Worm (Caenorhabditis elegans) whole organism, L1 larva: Measurements from ENCODE around the gene ndx-3.

Experiments used
- C16A3.4 ChIP-seq: fragments of 150-350 bp; optimal IDR thresholded peaks from 2 replicates; lab custom pipeline; 2014; ENCODE audit warnings: missing biosample characterization, missing genetic modification characterization
- C34B4.2 ChIP-seq: sonication (generic microtip); optimal IDR thresholded peaks from 2 replicates; lab custom pipeline; 2017; ENCODE audit warnings: mild to moderate bottlenecking, missing genetic modification characterization, missing compliant biosample characterization
- Y116A8C.19 ChIP-seq: sonication (generic microtip); optimal IDR thresholded peaks from 2 replicates; lab custom pipeline; 2016; ENCODE audit warnings: missing compliant biosample characterization, missing genetic modification characterization, borderline replicate concordance
- aly-2 ChIP-seq: fragments of 150-350 bp; optimal IDR thresholded peaks from 2 replicates; lab custom pipeline; 2014; ENCODE audit warnings: missing biosample characterization, missing genetic modification characterization
- ama-1 ChIP-seq: fragments of 150-350 bp; optimal IDR thresholded peaks from 2 replicates; lab custom pipeline; 2014
- ceh-63 ChIP-seq: fragments of 200-800 bp; sonication (Bioruptor generic); optimal IDR thresholded peaks from 2 replicates; lab custom pipeline; 2018; ENCODE audit warnings: mild to moderate bottlenecking, missing genetic modification characterization, missing compliant biosample characterization
- ceh-8 ChIP-seq: fragments of 200-800 bp; sonication (Bioruptor generic); optimal IDR thresholded peaks from 2 replicates; lab custom pipeline; 2018; ENCODE audit warnings: mild to moderate bottlenecking, missing genetic modification characterization, moderate library complexity, missing compliant biosample characterization
- ceh-88 ChIP-seq: fragments of 200-800 bp; sonication (Bioruptor generic); IDR thresholded peaks from 2 replicates; pipeline ENCODE4 v1.3.6; 2022; ENCODE audit warnings: missing genetic modification characterization, missing compliant biosample characterization
- ces-1 ChIP-seq: fragments of 150-350 bp; optimal IDR thresholded peaks from 2 replicates; lab custom pipeline; 2014; ENCODE audit warnings: missing biosample characterization, missing genetic modification reagents, missing genetic modification characterization
- dpl-1 ChIP-seq, 3 experiments: fragments of 150-350 bp in 2 of 3; sonication (generic microtip) in 1 of 3; optimal IDR thresholded peaks; 2 replicates each; lab custom pipeline; 2014 to 2017; ENCODE audit warnings: missing biosample characterization in 3 of 3, missing genetic modification characterization in 3 of 3, missing genetic modification reagents in 3 of 3
- dsc-1 ChIP-seq: sonication (generic microtip); optimal IDR thresholded peaks from 2 replicates; lab custom pipeline; 2016; ENCODE audit warnings: mild to moderate bottlenecking, missing genetic modification characterization, missing compliant biosample characterization
- efl-1 ChIP-seq, 4 experiments: fragments of 150-350 bp; optimal IDR thresholded peaks in 3 of 4; peaks in 1 of 4; 1 replicate in 1 of 4; 2 replicates in 3 of 4; lab custom pipeline; 2014; ENCODE audit warnings: missing biosample characterization in 2 of 4, missing genetic modification characterization in 2 of 4, missing genetic modification reagents in 2 of 4
- egl-13 ChIP-seq: sonication (generic microtip); optimal IDR thresholded peaks from 2 replicates; lab custom pipeline; 2016; ENCODE audit warnings: missing genotype, missing genetic modification reagents, missing genetic modification characterization, missing compliant biosample characterization
- egl-27 ChIP-seq, 2 experiments: fragments of 150-350 bp in 1 of 2; sonication (generic microtip); optimal IDR thresholded peaks; 3 replicates each; lab custom pipeline; 2017 to 2018; ENCODE audit warnings: missing biosample characterization in 2 of 2, missing genetic modification characterization in 2 of 2, missing genetic modification reagents in 2 of 2
- elt-3 ChIP-seq, 6 experiments: fragments of 150-350 bp in 1 of 6; sonication (generic microtip); optimal IDR thresholded peaks; 2 replicates each; lab custom pipeline; 2017 to 2018; ENCODE audit warnings: missing biosample characterization in 6 of 6, missing genetic modification characterization in 6 of 6, inconsistent platforms in 1 of 6
- ets-5 ChIP-seq: fragments of 200-800 bp; sonication (Bioruptor generic); IDR thresholded peaks from 2 replicates; pipeline ENCODE4 v1.3.6; 2022; ENCODE audit warnings: missing genetic modification characterization, missing compliant biosample characterization
- fkh-10 ChIP-seq: sonication (generic microtip); optimal IDR thresholded peaks from 2 replicates; lab custom pipeline; 2017; ENCODE audit warnings: missing biosample characterization, missing genetic modification reagents, missing genetic modification characterization
- fkh-4 ChIP-seq: sonication (generic microtip); optimal IDR thresholded peaks from 2 replicates; lab custom pipeline; 2016; ENCODE audit warnings: missing compliant biosample characterization, missing genetic modification characterization, borderline replicate concordance
- fkh-8 ChIP-seq: sonication (generic microtip); optimal IDR thresholded peaks from 2 replicates; lab custom pipeline; 2016; ENCODE audit warnings: mild to moderate bottlenecking, missing genetic modification characterization, missing compliant biosample characterization
- grh-1 ChIP-seq: fragments of 200-800 bp; sonication (Bioruptor generic); IDR thresholded peaks from 2 replicates; pipeline ENCODE4 v1.3.6; 2022; ENCODE audit warnings: missing genetic modification reagents, missing genetic modification characterization, missing compliant biosample characterization
- hlh-17 ChIP-seq: fragments of 200-800 bp; sonication (Bioruptor generic); optimal IDR thresholded peaks from 2 replicates; lab custom pipeline; 2018; ENCODE audit warnings: missing genetic modification characterization, mild to moderate bottlenecking, missing compliant biosample characterization, moderate library complexity, borderline replicate concordance
- hlh-4 ChIP-seq: sonication (generic microtip); optimal IDR thresholded peaks from 2 replicates; lab custom pipeline; 2016; ENCODE audit warnings: mild to moderate bottlenecking, missing genetic modification characterization, missing compliant biosample characterization
- hpl-2 ChIP-seq: fragments of 150-350 bp; optimal IDR thresholded peaks from 2 replicates; lab custom pipeline; 2014; ENCODE audit warnings: missing biosample characterization, missing genetic modification reagents, missing genetic modification characterization
- isw-1 ChIP-seq: fragments of 200-800 bp; sonication (Bioruptor generic); IDR thresholded peaks from 2 replicates; pipeline ENCODE4 v1.3.6; 2022; ENCODE audit warnings: missing genetic modification characterization, missing compliant biosample characterization
- lin-15B ChIP-seq: fragments of 150-350 bp; sonication (generic microtip); optimal IDR thresholded peaks from 3 replicates; lab custom pipeline; 2014; ENCODE audit warnings: missing biosample characterization, missing genetic modification characterization
- lin-35 ChIP-seq, 2 experiments: fragments of 150-350 bp; optimal IDR thresholded peaks; 2 replicates each; lab custom pipeline; 2014; ENCODE audit warnings: missing biosample characterization in 2 of 2, missing genetic modification characterization in 2 of 2, missing genetic modification reagents in 2 of 2
- lin-39 ChIP-seq: fragments of 150-350 bp; optimal IDR thresholded peaks from 2 replicates; lab custom pipeline; 2014; ENCODE audit warnings: missing biosample characterization, missing genetic modification reagents, missing genetic modification characterization
- mdl-1 ChIP-seq, 2 experiments: fragments of 150-350 bp; optimal IDR thresholded peaks; 2 replicates each; lab custom pipeline; 2014 to 2017; ENCODE audit warnings: missing biosample characterization in 2 of 2, missing genetic modification characterization in 2 of 2, inconsistent platforms in 1 of 2
- mef-2 ChIP-seq: fragments of 150-350 bp; optimal IDR thresholded peaks from 2 replicates; lab custom pipeline; 2014; ENCODE audit warnings: missing biosample characterization, missing genetic modification characterization
- mep-1 ChIP-seq: fragments of 150-350 bp; optimal IDR thresholded peaks from 2 replicates; lab custom pipeline; 2014; ENCODE audit warnings: missing biosample characterization, missing genetic modification characterization
- nhr-12 ChIP-seq: sonication (generic microtip); optimal IDR thresholded peaks from 2 replicates; lab custom pipeline; 2017; ENCODE audit warnings: missing biosample characterization, missing genetic modification characterization
- nhr-19 ChIP-seq: fragments of 200-800 bp; sonication (Bioruptor generic); conservative IDR thresholded peaks from 2 replicates; pipeline ENCODE4 v1.3.6; 2022; ENCODE audit warnings: missing genetic modification characterization, missing compliant biosample characterization
- nhr-237 ChIP-seq: fragments of 150-350 bp; optimal IDR thresholded peaks from 2 replicates; lab custom pipeline; 2014; ENCODE audit warnings: missing biosample characterization, missing genetic modification characterization
- nhr-28 ChIP-seq: fragments of 150-350 bp; optimal IDR thresholded peaks from 2 replicates; lab custom pipeline; 2014; ENCODE audit warnings: missing biosample characterization, missing genetic modification characterization
- nhr-47 ChIP-seq: sonication (generic microtip); optimal IDR thresholded peaks from 2 replicates; lab custom pipeline; 2016; ENCODE audit warnings: mild to moderate bottlenecking, missing genetic modification characterization, moderate library complexity, missing compliant biosample characterization
- nhr-71 ChIP-seq: sonication (generic microtip); optimal IDR thresholded peaks from 2 replicates; lab custom pipeline; 2016; ENCODE audit warnings: mild to moderate bottlenecking, missing genetic modification characterization, moderate library complexity, missing compliant biosample characterization
- nhr-77 ChIP-seq: fragments of 150-350 bp; optimal IDR thresholded peaks from 2 replicates; lab custom pipeline; 2014; ENCODE audit warnings: missing biosample characterization, missing genetic modification characterization
- nhr-85 ChIP-seq: sonication (generic microtip); peaks from one replicate; lab custom pipeline; 2016; ENCODE audit warnings: missing genetic modification characterization, inconsistent platforms, missing compliant biosample characterization
- pax-3 ChIP-seq: fragments of 200-800 bp; sonication (Bioruptor generic); optimal IDR thresholded peaks from 2 replicates; lab custom pipeline; 2018; ENCODE audit warnings: mild to moderate bottlenecking, missing genetic modification characterization, moderate library complexity, missing compliant biosample characterization
- pqm-1 ChIP-seq: sonication (generic microtip); optimal IDR thresholded peaks from 3 replicates; lab custom pipeline; 2017; ENCODE audit warnings: missing biosample characterization, missing genetic modification characterization
- rnt-1 ChIP-seq: sonication (generic microtip); optimal IDR thresholded peaks from 2 replicates; lab custom pipeline; 2016; ENCODE audit warnings: mild to moderate bottlenecking, missing genetic modification characterization, moderate library complexity, missing compliant biosample characterization
- skn-1 ChIP-seq: fragments of 150-350 bp; optimal IDR thresholded peaks from 2 replicates; lab custom pipeline; 2014; ENCODE audit warnings: missing biosample characterization, missing genetic modification characterization
- snpc-4 ChIP-seq: fragments of 150-350 bp; optimal IDR thresholded peaks from 2 replicates; lab custom pipeline; 2014; ENCODE audit warnings: missing biosample characterization, missing genetic modification characterization
- sptf-1 ChIP-seq: fragments of 150-350 bp; optimal IDR thresholded peaks from 2 replicates; lab custom pipeline; 2014; ENCODE audit warnings: missing biosample characterization, missing genetic modification characterization
- sup-37 ChIP-seq: fragments of 200-800 bp; sonication (Bioruptor generic); optimal IDR thresholded peaks from 2 replicates; lab custom pipeline; 2018; ENCODE audit warnings: mild to moderate bottlenecking, missing genetic modification characterization, missing compliant biosample characterization
- swsn-7 ChIP-seq: sonication (generic microtip); optimal IDR thresholded peaks from 2 replicates; lab custom pipeline; 2016; ENCODE audit warnings: missing genetic modification characterization, missing compliant biosample characterization
- tbx-2 ChIP-seq: sonication (generic microtip); optimal IDR thresholded peaks from 2 replicates; lab custom pipeline; 2016; ENCODE audit warnings: missing genetic modification characterization, missing compliant biosample characterization
- tlp-1 ChIP-seq: fragments of 150-350 bp; optimal IDR thresholded peaks from 2 replicates; lab custom pipeline; 2014; ENCODE audit warnings: missing biosample characterization, missing genetic modification characterization
- unc-130 ChIP-seq: fragments of 150-350 bp; optimal IDR thresholded peaks from 2 replicates; lab custom pipeline; 2017; ENCODE audit warnings: missing biosample characterization, missing genetic modification characterization, inconsistent platforms
- unc-30 ChIP-seq: sonication (generic microtip); optimal IDR thresholded peaks from 2 replicates; lab custom pipeline; 2017; ENCODE audit warnings: missing biosample characterization, missing genetic modification characterization
- xbp-1 ChIP-seq: sonication (generic microtip); optimal IDR thresholded peaks from 2 replicates; lab custom pipeline; 2016; ENCODE audit warnings: missing genetic modification characterization, missing compliant biosample characterization
- zag-1 ChIP-seq: fragments of 150-350 bp; optimal IDR thresholded peaks from 2 replicates; lab custom pipeline; 2014; ENCODE audit warnings: missing biosample characterization, missing genetic modification characterization
- zip-4 ChIP-seq: fragments of 200-800 bp; sonication (Bioruptor generic); optimal IDR thresholded peaks from 2 replicates; lab custom pipeline; 2018; ENCODE audit warnings: mild to moderate bottlenecking, missing genetic modification characterization, moderate library complexity, missing compliant biosample characterization
- ztf-4 ChIP-seq: fragments of 150-350 bp; optimal IDR thresholded peaks from 2 replicates; lab custom pipeline; 2014; ENCODE audit warnings: missing biosample characterization, missing genetic modification characterization

The ndx-3 gene

ce11 chrII:4942397-4942796, 11.0 kb upstream of the ndx-3 start:
- peak; percentile 14 to 62 for TF ChIP-seq lin-35 (GFP tag; optimal IDR thresholded peaks at IDR 0.05; lab: Kevin White, UChicago)
- no peak for TF ChIP-seq aly-2
- no peak for TF ChIP-seq ceh-88 (GFP tag; lab: Robert Waterston, UW)
- TF ChIP-seq efl-1 (optimal IDR thresholded peaks at IDR 0.05; lab: Kevin White, UChicago): peak; percentile 45 to 52
- peak; percentile 23 to 96 for TF ChIP-seq efl-1 (GFP tag; optimal IDR thresholded peaks at IDR 0.05 in 1 of 2; lab: Kevin White, UChicago)
- TF ChIP-seq nhr-85 (tag; lab: Kevin White, UChicago): peak; percentile 63
- TF ChIP-seq lin-15B: no peak
- TF ChIP-seq mef-2 (tag; lab: Kevin White, UChicago): no peak
- no peak for TF ChIP-seq isw-1 (GFP tag; lab: Robert Waterston, UW)
- no peak for TF ChIP-seq grh-1 (GFP tag; lab: Robert Waterston, UW)
- peak in 1 of 2 experiments; percentile 64 for TF ChIP-seq mdl-1 (tag; optimal IDR thresholded peaks at IDR 0.05; lab: Kevin White, UChicago)
- TF ChIP-seq zip-4 (GFP tag; lab: Kevin White, UChicago): peak; percentile 23
- peak in 2 of 6 experiments; percentile 12 to 50 for TF ChIP-seq elt-3 (tag; optimal IDR thresholded peaks at IDR 0.05; lab: Kevin White, UChicago)
- TF ChIP-seq ceh-63 (GFP tag; lab: Kevin White, UChicago): no peak
- peak; percentile 8 for TF ChIP-seq skn-1 (tag; lab: Kevin White, UChicago)
- TF ChIP-seq unc-30: no peak
- TF ChIP-seq nhr-19: peak; percentile 57
- TF ChIP-seq C34B4.2 (tag; lab: Kevin White, UChicago): no peak
- TF ChIP-seq fkh-4 (tag; lab: Kevin White, UChicago): no peak
- TF ChIP-seq rnt-1 (tag; lab: Kevin White, UChicago): peak; percentile 74
- peak; percentile 57 for TF ChIP-seq nhr-71 (tag; lab: Kevin White, UChicago)
- no peak for TF ChIP-seq egl-27 (tag; optimal IDR thresholded peaks at IDR 0.05; lab: Kevin White, UChicago)
- no peak for TF ChIP-seq Y116A8C.19
- TF ChIP-seq tlp-1 (tag; lab: Kevin White, UChicago): no peak
- TF ChIP-seq nhr-237: no peak
- TF ChIP-seq ces-1 (GFP tag; lab: Kevin White, UChicago): no peak
- TF ChIP-seq nhr-28 (tag; lab: Kevin White, UChicago): no peak
- TF ChIP-seq dsc-1 (tag; lab: Kevin White, UChicago): peak; percentile 31
- no peak for TF ChIP-seq sptf-1 (tag; lab: Kevin White, UChicago)
- TF ChIP-seq hlh-4 (tag; lab: Kevin White, UChicago): no peak
- no peak for TF ChIP-seq ets-5
- TF ChIP-seq nhr-12 (tag; lab: Kevin White, UChicago): no peak
- no peak for TF ChIP-seq pqm-1 (tag; lab: Kevin White, UChicago)
- no peak for TF ChIP-seq ceh-8 (GFP tag; lab: Kevin White, UChicago)
- no peak for TF ChIP-seq unc-130
- TF ChIP-seq egl-13 (tag; lab: Kevin White, UChicago): no peak
- peak; percentile 39 for TF ChIP-seq swsn-7 (tag; lab: Kevin White, UChicago)
- no peak for TF ChIP-seq sup-37 (GFP tag; lab: Kevin White, UChicago)
- peak; percentile 45 for TF ChIP-seq tbx-2 (tag; lab: Kevin White, UChicago)
- TF ChIP-seq fkh-8: no peak
- TF ChIP-seq dpl-1 (GFP tag; optimal IDR thresholded peaks at IDR 0.05; lab: Kevin White, UChicago): peak in 2 of 3 experiments; percentile 6 to 36
- TF ChIP-seq pax-3 (tag; lab: Kevin White, UChicago): no peak
- TF ChIP-seq lin-39 (tag; lab: Kevin White, UChicago): no peak
- TF ChIP-seq nhr-47 (tag; lab: Kevin White, UChicago): peak; percentile 61
- peak; percentile 62 for TF ChIP-seq ama-1 (lab: Kevin White, UChicago)
- no peak for TF ChIP-seq zag-1 (tag; lab: Kevin White, UChicago)
- peak; percentile 72 for TF ChIP-seq C16A3.4 (tag; lab: Kevin White, UChicago)
- TF ChIP-seq snpc-4 (tag; lab: Kevin White, UChicago): no peak
- TF ChIP-seq mep-1 (tag; lab: Kevin White, UChicago): peak; percentile 43
- peak; percentile 44 for TF ChIP-seq xbp-1 (tag; lab: Kevin White, UChicago)
- TF ChIP-seq hlh-17 (GFP tag; lab: Kevin White, UChicago): no peak
- no peak for TF ChIP-seq ztf-4 (tag; lab: Kevin White, UChicago)
- no peak for TF ChIP-seq fkh-10 (GFP tag; lab: Kevin White, UChicago)
- no peak for TF ChIP-seq hpl-2 (GFP tag; lab: Kevin White, UChicago)
- TF ChIP-seq nhr-77 (tag; lab: Kevin White, UChicago): peak; percentile 54
